Worm (Caenorhabditis elegans) whole organism, L3 larva: ENCODE measurements around the gene rbg-3.
A peak's percentile ranks its signal among the peaks of the same experiment; 100 is the strongest.
"Not testable (repeated sequence)": the region's sequence is repeated elsewhere in the genome, so short reads cannot be mapped to it uniquely, and the experiment has no call there.

ENCODE experiments used
- R02D3.7 ChIP-seq: fragments of 150-350 bp; optimal IDR thresholded peaks from 2 replicates; lab custom pipeline; 2014; ENCODE audit warnings: missing biosample characterization, missing genetic modification characterization
- ZK546.5 ChIP-seq: sonication (generic microtip); optimal IDR thresholded peaks from 2 replicates; lab custom pipeline; 2017; ENCODE audit warnings: missing biosample characterization, missing genetic modification characterization
- ama-1 ChIP-seq: fragments of 150-350 bp; optimal IDR thresholded peaks from 2 replicates; lab custom pipeline; 2018
- ceh-16 ChIP-seq: sonication (generic microtip); optimal IDR thresholded peaks from 2 replicates; lab custom pipeline; 2017; ENCODE audit warnings: missing biosample characterization, missing genetic modification characterization
- ceh-28 ChIP-seq: fragments of 150-350 bp; optimal IDR thresholded peaks from 2 replicates; lab custom pipeline; 2014; ENCODE audit warnings: missing biosample characterization, missing genetic modification reagents, missing genetic modification characterization
- ceh-9 ChIP-seq: sonication (generic microtip); optimal IDR thresholded peaks from 2 replicates; lab custom pipeline; 2018; ENCODE audit warnings: missing biosample characterization, missing genetic modification characterization
- egl-27 ChIP-seq: sonication (generic microtip); optimal IDR thresholded peaks from 4 replicates; lab custom pipeline; 2017; ENCODE audit warnings: missing biosample characterization, missing genetic modification reagents, missing genetic modification characterization
- egl-5 ChIP-seq: fragments of 150-350 bp; optimal IDR thresholded peaks from 2 replicates; lab custom pipeline; 2017; ENCODE audit warnings: missing biosample characterization, missing genetic modification reagents, missing genetic modification characterization, inconsistent platforms
- elt-1 ChIP-seq: fragments of 150-350 bp; optimal IDR thresholded peaks from 2 replicates; lab custom pipeline; 2014; ENCODE audit warnings: missing biosample characterization, missing genetic modification characterization
- elt-2 ChIP-seq: sonication (generic microtip); optimal IDR thresholded peaks from 2 replicates; lab custom pipeline; 2016; ENCODE audit warnings: missing genetic modification reagents, mild to moderate bottlenecking, missing genetic modification characterization, missing compliant biosample characterization
- eor-1 ChIP-seq, 2 experiments: fragments of 150-350 bp; optimal IDR thresholded peaks; 2 replicates each; lab custom pipeline; 2014 to 2018; ENCODE audit warnings: missing biosample characterization in 2 of 2, missing genetic modification characterization in 2 of 2
- fkh-10 ChIP-seq: sonication (generic microtip); optimal IDR thresholded peaks from 2 replicates; lab custom pipeline; 2017; ENCODE audit warnings: missing biosample characterization, missing genetic modification reagents, missing genetic modification characterization
- fkh-2 ChIP-seq: fragments of 150-350 bp; optimal IDR thresholded peaks from 2 replicates; lab custom pipeline; 2014; ENCODE audit warnings: missing biosample characterization, missing genetic modification reagents, missing genetic modification characterization
- hmg-11 ChIP-seq: sonication (generic microtip); optimal IDR thresholded peaks from 2 replicates; lab custom pipeline; 2016; ENCODE audit warnings: missing genetic modification characterization, missing compliant biosample characterization
- lin-15B ChIP-seq: fragments of 150-350 bp; optimal IDR thresholded peaks from 2 replicates; lab custom pipeline; 2014; ENCODE audit warnings: missing biosample characterization, missing genetic modification characterization
- lin-39 ChIP-seq: fragments of 150-350 bp; optimal IDR thresholded peaks from 2 replicates; lab custom pipeline; 2018; ENCODE audit warnings: missing biosample characterization, missing genetic modification reagents, missing genetic modification characterization
- mdl-1 ChIP-seq: fragments of 150-350 bp; optimal IDR thresholded peaks from 2 replicates; lab custom pipeline; 2014; ENCODE audit warnings: missing biosample characterization, missing genetic modification characterization
- nfya-1 ChIP-seq: sonication (generic microtip); optimal IDR thresholded peaks from 2 replicates; lab custom pipeline; 2017; ENCODE audit warnings: missing genetic modification characterization, mild to moderate bottlenecking, missing compliant biosample characterization, antibody characterized with exemption, moderate library complexity; ENCODE audit not compliant: insufficient read depth
- nhr-23 ChIP-seq: fragments of 150-350 bp; optimal IDR thresholded peaks from 2 replicates; lab custom pipeline; 2014; ENCODE audit warnings: missing biosample characterization, missing genetic modification reagents, missing genetic modification characterization
- nhr-237 ChIP-seq: fragments of 150-350 bp; optimal IDR thresholded peaks from 2 replicates; lab custom pipeline; 2014; ENCODE audit warnings: missing biosample characterization, missing genetic modification characterization
- nhr-25 ChIP-seq: sonication (generic microtip); optimal IDR thresholded peaks from 2 replicates; lab custom pipeline; 2017; ENCODE audit warnings: missing biosample characterization, missing genetic modification characterization
- nhr-43 ChIP-seq: sonication (generic microtip); optimal IDR thresholded peaks from 2 replicates; lab custom pipeline; 2016; ENCODE audit warnings: mild to moderate bottlenecking, missing genetic modification characterization, missing compliant biosample characterization; ENCODE audit not compliant: poor library complexity, severe bottlenecking
- nhr-67 ChIP-seq: fragments of 150-350 bp; optimal IDR thresholded peaks from 2 replicates; lab custom pipeline; 2014; ENCODE audit warnings: missing biosample characterization, missing genetic modification characterization
- pha-4 ChIP-seq: fragments of 150-350 bp; optimal IDR thresholded peaks from 2 replicates; lab custom pipeline; 2014; ENCODE audit warnings: missing biosample characterization, missing genetic modification reagents, missing genetic modification characterization
- pqm-1 ChIP-seq: fragments of 150-350 bp; optimal IDR thresholded peaks from 2 replicates; lab custom pipeline; 2017; ENCODE audit warnings: missing biosample characterization, missing genetic modification characterization, inconsistent platforms
- sea-2 ChIP-seq: fragments of 150-350 bp; sonication (generic microtip); optimal IDR thresholded peaks from 4 replicates; lab custom pipeline; 2014; ENCODE audit warnings: missing biosample characterization, missing genetic modification reagents, missing genetic modification characterization
- snpc-4 ChIP-seq: fragments of 150-350 bp; optimal IDR thresholded peaks from 2 replicates; lab custom pipeline; 2014; ENCODE audit warnings: missing biosample characterization, missing genetic modification characterization
- tbx-2 ChIP-seq: sonication (generic microtip); optimal IDR thresholded peaks from 2 replicates; lab custom pipeline; 2016; ENCODE audit warnings: mild to moderate bottlenecking, missing genetic modification characterization, missing compliant biosample characterization
- unc-62 ChIP-seq: fragments of 150-350 bp; sonication (generic microtip); optimal IDR thresholded peaks from 4 replicates; lab custom pipeline; 2014; ENCODE audit warnings: missing biosample characterization, missing genetic modification reagents, missing genetic modification characterization
- zag-1 ChIP-seq: fragments of 150-350 bp; optimal IDR thresholded peaks from 2 replicates; lab custom pipeline; 2014; ENCODE audit warnings: missing biosample characterization, missing genetic modification characterization
- ztf-4 ChIP-seq: fragments of 150-350 bp; optimal IDR thresholded peaks from 2 replicates; lab custom pipeline; 2014; ENCODE audit warnings: missing biosample characterization, missing genetic modification characterization

Gene rbg-3

DNA sequence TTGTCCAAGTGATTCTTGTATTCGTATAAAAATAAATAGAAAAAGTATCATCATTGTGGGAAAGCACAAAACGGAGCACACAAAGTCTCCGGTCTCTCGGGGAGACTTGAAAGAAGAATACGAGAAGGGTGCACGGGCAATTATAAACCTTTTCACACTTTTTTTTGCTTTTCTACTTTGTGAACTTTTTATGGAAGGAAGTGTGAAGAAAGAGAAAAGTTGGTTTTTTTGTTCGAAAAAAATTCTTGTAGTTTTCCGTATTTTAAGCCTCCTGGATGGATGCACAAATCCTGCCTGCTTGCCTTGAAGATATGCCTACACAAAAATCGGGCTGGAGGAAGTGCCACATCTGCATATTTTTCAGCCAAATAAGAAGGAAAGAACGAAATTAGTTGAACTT is 23.8 kb downstream of the rbg-3 start, which contains the start of gene B0393.7:
TSS of gene B0393.7 (minus strand) at position 101 of the 400 bp plus-strand sequence.
- TF ChIP-seq tbx-2 (tag; lab: Kevin White, UChicago) = no peak
- TF ChIP-seq ztf-4 (tag; lab: Kevin White, UChicago) = no peak
- no peak for TF ChIP-seq ceh-28
- TF ChIP-seq egl-27 = no peak
- no peak for TF ChIP-seq sea-2 (GFP tag; lab: Kevin White, UChicago)
- no peak for TF ChIP-seq zag-1
- TF ChIP-seq lin-39 (tag; lab: Kevin White, UChicago) = no peak
- TF ChIP-seq unc-62 (GFP tag; lab: Kevin White, UChicago) = no peak
- no peak for TF ChIP-seq eor-1 (tag; optimal IDR thresholded peaks at IDR 0.05; lab: Kevin White, UChicago)
- TF ChIP-seq elt-2 (tag; lab: Kevin White, UChicago) = no peak
- no peak for TF ChIP-seq nhr-43 (tag; lab: Kevin White, UChicago)
- TF ChIP-seq snpc-4 = no peak
- no peak for TF ChIP-seq nhr-237
- TF ChIP-seq R02D3.7 (tag; lab: Kevin White, UChicago) = no peak
- no peak for TF ChIP-seq nhr-67 (tag; lab: Kevin White, UChicago)
- TF ChIP-seq hmg-11 = no peak
- no peak for TF ChIP-seq elt-1 (tag; lab: Kevin White, UChicago)
- no peak for TF ChIP-seq fkh-10 (GFP tag; lab: Kevin White, UChicago)
- no peak for TF ChIP-seq pha-4 (tag; lab: Kevin White, UChicago)

DNA sequence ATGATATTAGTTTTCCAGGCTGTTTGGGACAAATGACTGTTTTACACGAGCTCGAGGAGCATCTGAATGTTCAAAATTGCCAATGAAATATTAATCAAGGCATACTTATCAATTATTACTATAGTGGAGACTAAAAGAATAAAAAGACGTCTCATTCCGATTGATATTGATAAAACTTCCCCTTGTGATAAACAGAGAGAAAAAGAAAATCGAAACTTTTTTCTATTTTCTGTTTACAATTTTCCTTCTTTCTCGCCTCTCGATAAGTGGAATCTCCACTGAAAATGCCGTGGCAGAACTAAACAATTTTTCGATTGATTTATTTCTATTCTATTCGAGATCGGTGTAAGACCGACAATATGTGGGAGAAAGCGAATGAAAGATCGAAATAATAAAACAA is 25.6 kb downstream of the rbg-3 start, which contains the start of gene B0393.9:
TSS of gene B0393.9 (minus strand) at position 303 of the 400 bp plus-strand sequence.
- TF ChIP-seq nfya-1 (tag; lab: Kevin White, UChicago) (no peak), zag-1 (no peak), fkh-10 (GFP tag; lab: Kevin White, UChicago) (no peak), pqm-1 (tag; lab: Kevin White, UChicago) (peak; percentile 35), ZK546.5 (tag; lab: Kevin White, UChicago) (no peak), fkh-2 (tag; lab: Kevin White, UChicago) (no peak), ceh-16 (no peak), elt-1 (tag; lab: Kevin White, UChicago) (no peak), nhr-25 (tag; lab: Kevin White, UChicago) (no peak), mdl-1 (tag; lab: Kevin White, UChicago) (no peak), egl-27 (no peak), sea-2 (GFP tag; lab: Kevin White, UChicago) (no peak), nhr-67 (tag; lab: Kevin White, UChicago) (no peak), elt-2 (tag; lab: Kevin White, UChicago) (peak; percentile 55), R02D3.7 (tag; lab: Kevin White, UChicago) (no peak)

DNA sequence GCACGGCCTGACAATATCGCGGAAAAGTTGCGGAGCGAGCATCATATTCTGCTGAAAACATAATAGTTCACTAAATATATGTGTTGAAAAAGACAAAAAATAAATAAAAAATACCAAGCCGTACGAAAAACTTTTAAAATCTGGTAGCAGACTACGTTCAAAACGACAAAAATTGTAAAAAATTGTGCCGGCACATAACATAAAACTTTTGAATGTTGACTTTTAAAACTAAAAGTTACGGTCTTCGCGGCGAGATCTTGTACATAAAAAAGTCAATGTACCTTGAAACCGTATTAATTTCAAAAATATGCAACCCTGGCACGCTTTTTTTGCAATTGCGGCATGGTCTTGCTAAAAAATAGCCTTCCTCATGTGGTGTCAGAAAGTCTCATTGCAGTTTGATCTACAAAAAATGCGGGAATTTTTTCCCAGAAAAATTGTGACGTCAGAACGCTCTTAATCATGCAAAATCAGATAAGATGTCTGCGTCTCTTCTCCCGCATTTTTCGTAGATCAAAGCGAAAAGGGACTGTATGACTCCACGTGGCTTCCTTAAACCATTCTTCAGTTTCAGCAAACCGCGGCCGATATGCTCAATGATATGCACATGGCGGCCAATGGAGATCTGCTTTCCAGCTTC is 27.8 kb downstream of the rbg-3 start, which contains the start of the genes gex-5 and C38D4.10:
TSS of gene gex-5 (minus strand) at position 51 of the 640 bp plus-strand sequence.
TSS of gene C38D4.10 (plus strand) at position 590 of the 640 bp plus-strand sequence.
- not testable (repeated sequence) for TF ChIP-seq egl-27; hmg-11; ceh-9 (tag; lab: Kevin White, UChicago)
- TF ChIP-seq, all 47 proteins: peak for 0; not testable (repeated sequence) for 47

DNA sequence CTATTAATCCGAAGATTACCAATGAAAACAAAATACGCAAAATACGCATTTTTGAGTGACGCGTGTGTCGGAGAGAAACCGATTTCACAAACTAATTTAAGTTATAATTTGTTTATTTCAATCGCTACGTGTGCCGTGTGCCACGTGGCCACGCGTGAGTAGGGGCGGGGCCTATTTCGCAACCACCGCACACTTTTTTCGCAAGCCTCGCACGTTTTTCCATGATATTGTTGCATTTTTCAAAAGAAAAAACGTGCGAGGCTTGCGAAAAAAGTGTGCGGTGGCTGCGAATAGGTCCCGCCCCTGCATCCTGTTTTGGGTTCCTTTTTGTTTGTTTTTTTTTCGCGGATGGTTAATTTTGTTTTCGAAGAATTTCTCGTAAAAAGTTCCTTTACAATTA is 30.9 kb downstream of the rbg-3 start, which contains the start of gene enu-3.2:
TSS of gene enu-3.2 (minus strand) at position 105 of the 400 bp plus-strand sequence.
- not testable (repeated sequence) for TF ChIP-seq elt-1 (tag; lab: Kevin White, UChicago); ceh-9 (tag; lab: Kevin White, UChicago); ama-1 (lab: Kevin White, UChicago)

ce11 chrIII:4785714-4786113 is 31.5 kb downstream of the rbg-3 start, which contains the start of gene mel-28:
Gene mel-28 (plus strand): TSS chrIII:4786080.
- peak; percentile 48 for TF ChIP-seq pha-4 (tag; lab: Kevin White, UChicago)
- TF ChIP-seq egl-5 (tag; lab: Kevin White, UChicago) = peak; percentile 44
- no peak for TF ChIP-seq nhr-23 (tag; lab: Kevin White, UChicago)
- TF ChIP-seq nhr-237 = no peak
- TF ChIP-seq pqm-1 (tag; lab: Kevin White, UChicago) = no peak
- TF ChIP-seq lin-15B = peak; percentile 20
